Worm (Caenorhabditis elegans) whole organism, L2 larva: ENCODE results near the gene T24E12.12.

Experiments used
- C34F6.9 ChIP-seq: fragments of 150-350 bp; optimal IDR thresholded peaks from 2 replicates; lab custom pipeline; 2014; ENCODE audit warnings: missing biosample characterization, missing genetic modification characterization
- F13H6.1 ChIP-seq: sonication (generic microtip); optimal IDR thresholded peaks from 2 replicates; lab custom pipeline; 2016; ENCODE audit warnings: missing genetic modification characterization, missing compliant biosample characterization
- R02D3.7 ChIP-seq: fragments of 150-350 bp; optimal IDR thresholded peaks from 2 replicates; lab custom pipeline; 2014; ENCODE audit warnings: missing biosample characterization, missing genetic modification characterization
- Y55F3AM.14 ChIP-seq: fragments of 200-800 bp; sonication (Bioruptor generic); optimal IDR thresholded peaks from 2 replicates; lab custom pipeline; 2018; ENCODE audit warnings: mild to moderate bottlenecking, missing genetic modification characterization, missing compliant biosample characterization
- ZK546.5 ChIP-seq: sonication (generic microtip); optimal IDR thresholded peaks from 2 replicates; lab custom pipeline; 2017; ENCODE audit warnings: missing biosample characterization, missing genetic modification characterization
- alr-1 ChIP-seq: fragments of 150-350 bp; optimal IDR thresholded peaks from 2 replicates; lab custom pipeline; 2014; ENCODE audit warnings: missing biosample characterization, missing genetic modification characterization
- aly-2 ChIP-seq: fragments of 150-350 bp; optimal IDR thresholded peaks from 2 replicates; lab custom pipeline; 2014; ENCODE audit warnings: missing biosample characterization, missing genetic modification characterization
- ama-1 ChIP-seq: fragments of 150-350 bp; optimal IDR thresholded peaks from 2 replicates; lab custom pipeline; 2018; ENCODE audit warnings: inconsistent platforms
- ceh-16 ChIP-seq: fragments of 150-350 bp; optimal IDR thresholded peaks from 2 replicates; lab custom pipeline; 2014; ENCODE audit warnings: missing biosample characterization, missing genetic modification characterization
- ceh-82 ChIP-seq: fragments of 150-350 bp; optimal IDR thresholded peaks from 2 replicates; lab custom pipeline; 2014; ENCODE audit warnings: missing biosample characterization, missing genetic modification characterization
- dmd-4 ChIP-seq: sonication (generic microtip); optimal IDR thresholded peaks from 2 replicates; lab custom pipeline; 2017; ENCODE audit warnings: missing biosample characterization, missing genetic modification characterization
- egl-27 ChIP-seq: sonication (generic microtip); optimal IDR thresholded peaks from 3 replicates; lab custom pipeline; 2017; ENCODE audit warnings: missing biosample characterization, missing genetic modification reagents, missing genetic modification characterization
- elt-1 ChIP-seq: fragments of 150-350 bp; optimal IDR thresholded peaks from 2 replicates; lab custom pipeline; 2014; ENCODE audit warnings: missing biosample characterization, missing genetic modification characterization
- elt-3 ChIP-seq: sonication (generic microtip); optimal IDR thresholded peaks from 2 replicates; lab custom pipeline; 2017; ENCODE audit warnings: missing biosample characterization, missing genetic modification characterization
- lin-13 ChIP-seq: fragments of 150-350 bp; optimal IDR thresholded peaks from 2 replicates; lab custom pipeline; 2014; ENCODE audit warnings: missing biosample characterization, missing genetic modification reagents, missing genetic modification characterization
- lin-39 ChIP-seq: fragments of 150-350 bp; optimal IDR thresholded peaks from 2 replicates; lab custom pipeline; 2014; ENCODE audit warnings: missing biosample characterization, missing genetic modification reagents, missing genetic modification characterization
- lsy-2 ChIP-seq, 2 experiments: fragments of 150-350 bp in 1 of 2; sonication (generic microtip) in 1 of 2; optimal IDR thresholded peaks; 2 replicates each; lab custom pipeline; 2014 to 2017; ENCODE audit warnings: missing biosample characterization in 2 of 2, missing genetic modification characterization in 2 of 2
- mab-5 ChIP-seq: fragments of 150-350 bp; optimal IDR thresholded peaks from 2 replicates; lab custom pipeline; 2014; ENCODE audit warnings: missing biosample characterization, missing genetic modification characterization
- mbf-1 ChIP-seq: sonication (generic microtip); optimal IDR thresholded peaks from 2 replicates; lab custom pipeline; 2017; ENCODE audit warnings: missing biosample characterization, missing genetic modification characterization
- nhr-10 ChIP-seq: sonication (generic microtip); optimal IDR thresholded peaks from 2 replicates; lab custom pipeline; 2017; ENCODE audit warnings: missing biosample characterization, missing genetic modification characterization
- nhr-11 ChIP-seq: fragments of 150-350 bp; optimal IDR thresholded peaks from 2 replicates; lab custom pipeline; 2014; ENCODE audit warnings: missing biosample characterization, missing genetic modification characterization
- nhr-12 ChIP-seq: fragments of 150-350 bp; optimal IDR thresholded peaks from 2 replicates; lab custom pipeline; 2014; ENCODE audit warnings: missing biosample characterization, missing genetic modification characterization
- nhr-21 ChIP-seq: fragments of 150-350 bp; optimal IDR thresholded peaks from 2 replicates; lab custom pipeline; 2014; ENCODE audit warnings: missing biosample characterization, missing genetic modification characterization
- nhr-23 ChIP-seq: fragments of 150-350 bp; optimal IDR thresholded peaks from 2 replicates; lab custom pipeline; 2014; ENCODE audit warnings: missing biosample characterization, missing genetic modification reagents, missing genetic modification characterization
- nhr-237 ChIP-seq: fragments of 150-350 bp; optimal IDR thresholded peaks from 2 replicates; lab custom pipeline; 2014; ENCODE audit warnings: missing biosample characterization, missing genetic modification characterization
- nhr-25 ChIP-seq: fragments of 150-350 bp; sonication (generic microtip); optimal IDR thresholded peaks from 3 replicates; lab custom pipeline; 2014; ENCODE audit warnings: missing biosample characterization, missing genetic modification characterization
- nhr-6 ChIP-seq: fragments of 150-350 bp; optimal IDR thresholded peaks from 2 replicates; lab custom pipeline; 2014; ENCODE audit warnings: missing biosample characterization, missing genetic modification characterization
- skn-1 ChIP-seq: sonication (generic microtip); optimal IDR thresholded peaks from 2 replicates; lab custom pipeline; 2017; ENCODE audit warnings: missing biosample characterization, missing genetic modification characterization
- sma-3 ChIP-seq: sonication (generic microtip); optimal IDR thresholded peaks from 2 replicates; lab custom pipeline; 2016; ENCODE audit warnings: missing genetic modification reagents, missing genetic modification characterization, missing compliant biosample characterization
- sma-9 ChIP-seq, 2 experiments: fragments of 150-350 bp in 1 of 2; sonication (generic microtip) in 1 of 2; optimal IDR thresholded peaks; 2 replicates each; lab custom pipeline; 2014 to 2016; ENCODE audit warnings: missing genetic modification characterization in 2 of 2, mild to moderate bottlenecking in 1 of 2, missing biosample characterization in 1 of 2, missing compliant biosample characterization in 1 of 2, missing genetic modification reagents in 1 of 2, moderate library complexity in 1 of 2
- snpc-4 ChIP-seq: fragments of 150-350 bp; optimal IDR thresholded peaks from 2 replicates; lab custom pipeline; 2014; ENCODE audit warnings: missing biosample characterization, missing genetic modification characterization
- unc-39 ChIP-seq: fragments of 150-350 bp; optimal IDR thresholded peaks from 2 replicates; lab custom pipeline; 2014; ENCODE audit warnings: missing biosample characterization, missing genetic modification characterization
- unc-55 ChIP-seq: fragments of 150-350 bp; sonication (generic microtip); optimal IDR thresholded peaks from 3 replicates; lab custom pipeline; 2014; ENCODE audit warnings: missing biosample characterization, missing genetic modification reagents, missing genetic modification characterization
- ztf-1 ChIP-seq: fragments of 200-800 bp; sonication (Bioruptor generic); conservative IDR thresholded peaks from 2 replicates; pipeline ENCODE4 v1.3.6; 2022; ENCODE audit warnings: missing genetic modification characterization, missing compliant biosample characterization
- ztf-11 ChIP-seq: sonication (generic microtip); optimal IDR thresholded peaks from 2 replicates; lab custom pipeline; 2017; ENCODE audit warnings: missing biosample characterization, missing genetic modification characterization
- ztf-4 ChIP-seq: fragments of 150-350 bp; optimal IDR thresholded peaks from 2 replicates; lab custom pipeline; 2014; ENCODE audit warnings: missing biosample characterization, missing genetic modification characterization

T24E12.12 gene

ce11 chrII:3773130-3773529 is 14.0 kb downstream of the T24E12.12 start, which contains the start of gene T24E12.10:
Gene T24E12.10, minus strand, starts transcription at chrII:3773230.
- TF ChIP-seq nhr-10 (tag; lab: Kevin White, UChicago) (no peak), Y55F3AM.14 (GFP tag; lab: Kevin White, UChicago) (no peak), nhr-23 (tag; lab: Kevin White, UChicago) (no peak), unc-39 (tag; lab: Kevin White, UChicago) (no peak), ceh-82 (no peak), aly-2 (tag; lab: Kevin White, UChicago) (no peak), sma-3 (GFP tag; lab: Kevin White, UChicago) (no peak), ZK546.5 (tag; lab: Kevin White, UChicago) (no peak), egl-27 (tag; lab: Kevin White, UChicago) (no peak), alr-1 (tag; lab: Kevin White, UChicago) (no peak), elt-3 (no peak), skn-1 (tag; lab: Kevin White, UChicago) (no peak), snpc-4 (tag; lab: Kevin White, UChicago) (no peak), elt-1 (no peak), nhr-237 (tag; lab: Kevin White, UChicago) (no peak), ztf-1 (GFP tag; lab: Robert Waterston, UW) (no peak), C34F6.9 (no peak)

ce11 chrII:3775719-3776118 is 16.6 kb downstream of the T24E12.12 start, which contains the start of gene T24E12.3:
Gene T24E12.3, plus strand, starts transcription at chrII:3776019.
- TF ChIP-seq lsy-2 (tag; optimal IDR thresholded peaks at IDR 0.05; lab: Kevin White, UChicago) (no peak), ztf-4 (no peak), egl-27 (tag; lab: Kevin White, UChicago) (no peak), nhr-12 (tag; lab: Kevin White, UChicago) (no peak), ZK546.5 (tag; lab: Kevin White, UChicago) (no peak), nhr-6 (tag; lab: Kevin White, UChicago) (no peak), nhr-23 (tag; lab: Kevin White, UChicago) (no peak), ztf-11 (tag; lab: Kevin White, UChicago) (no peak), unc-39 (tag; lab: Kevin White, UChicago) (no peak), sma-9 (GFP tag; optimal IDR thresholded peaks at IDR 0.05; lab: Kevin White, UChicago) (no peak), sma-9 (tag; optimal IDR thresholded peaks at IDR 0.05; lab: Kevin White, UChicago) (no peak), elt-3 (no peak), nhr-11 (tag; lab: Kevin White, UChicago) (no peak), aly-2 (tag; lab: Kevin White, UChicago) (no peak), skn-1 (tag; lab: Kevin White, UChicago) (no peak), nhr-25 (tag; lab: Kevin White, UChicago) (no peak)
- TF ChIP-seq, all 48 proteins: peak for 0

ce11 chrII:3777802-3778201 is 18.7 kb downstream of the T24E12.12 start:
- no peak for TF ChIP-seq F13H6.1 (tag; lab: Kevin White, UChicago)
- TF ChIP-seq mbf-1 (tag; lab: Kevin White, UChicago): no peak
- no peak for TF ChIP-seq lin-13 (GFP tag; lab: Kevin White, UChicago)
- TF ChIP-seq nhr-11 (tag; lab: Kevin White, UChicago): no peak
- TF ChIP-seq alr-1 (tag; lab: Kevin White, UChicago): no peak
- no peak for TF ChIP-seq nhr-25 (tag; lab: Kevin White, UChicago)
- TF ChIP-seq ceh-82: no peak
- no peak for TF ChIP-seq nhr-10 (tag; lab: Kevin White, UChicago)
- TF ChIP-seq R02D3.7 (tag; lab: Kevin White, UChicago): no peak
- no peak for TF ChIP-seq nhr-21 (tag; lab: Kevin White, UChicago)
- no peak for TF ChIP-seq dmd-4
- no peak for TF ChIP-seq lin-39
- TF ChIP-seq ZK546.5 (tag; lab: Kevin White, UChicago): no peak

- no peak for TF ChIP-seq unc-55 (GFP tag; lab: Kevin White, UChicago)
Measured at ce11 chrII:3779463-3779862, 20.4 kb downstream of the T24E12.12 start, which contains the start of gene T24E12.11. Gene T24E12.11, minus strand, starts transcription at chrII:3779563.

- no peak for TF ChIP-seq sma-3 (GFP tag; lab: Kevin White, UChicago)
- no peak for TF ChIP-seq ztf-11 (tag; lab: Kevin White, UChicago)
- TF ChIP-seq nhr-21 (tag; lab: Kevin White, UChicago): no peak
- TF ChIP-seq mab-5 (tag; lab: Kevin White, UChicago): no peak
- no peak for TF ChIP-seq alr-1 (tag; lab: Kevin White, UChicago)
- TF ChIP-seq ZK546.5 (tag; lab: Kevin White, UChicago): no peak
- no peak for TF ChIP-seq lin-39
- TF ChIP-seq ceh-16 (tag; lab: Kevin White, UChicago): no peak
- no peak for TF ChIP-seq elt-1
- TF ChIP-seq ama-1 (lab: Kevin White, UChicago): no peak
- TF ChIP-seq nhr-23 (tag; lab: Kevin White, UChicago): no peak
- no peak for TF ChIP-seq nhr-6 (tag; lab: Kevin White, UChicago)
Measured at ce11 chrII:3781238-3781637, 22.1 kb downstream of the T24E12.12 start.
